Worm (Caenorhabditis elegans): ENCODE measurements around the gene Y70C5A.2.

DNA sequence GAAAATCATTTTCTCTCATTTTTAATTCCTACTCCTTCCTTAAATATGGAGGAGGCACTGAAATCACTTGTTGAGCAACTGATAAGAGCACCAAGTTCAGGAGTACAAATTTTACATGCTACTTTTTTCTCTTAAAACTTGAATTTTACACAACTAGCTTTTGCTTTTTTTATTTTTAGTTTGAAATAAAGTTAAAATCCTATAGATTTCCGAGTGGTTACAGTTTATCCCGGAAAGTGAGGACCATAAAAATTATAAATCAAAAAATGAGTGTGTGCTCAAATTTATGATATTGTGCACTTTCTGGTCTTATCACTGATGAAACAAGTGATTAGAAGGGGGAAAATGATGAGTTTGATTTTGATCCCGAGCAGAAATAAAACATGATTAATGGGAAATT is 5.0 kb upstream of the Y70C5A.2 start, which contains the start of gene oac-53:
- TF ChIP-seq ztf-11 (tag; optimal IDR thresholded peaks at IDR 0.05) (no peak), unc-62 (GFP tag; optimal IDR thresholded peaks at IDR 0.05) (no peak), flh-1 (GFP tag; optimal IDR thresholded peaks at IDR 0.05) (no peak), blmp-1 (tag; optimal IDR thresholded peaks at IDR 0.05) (no peak), zip-8 (tag; optimal IDR thresholded peaks at IDR 0.05) (no peak)

All from whole organism, mixed stage, embryonic.